Fruit fly (Drosophila melanogaster) whole organism, wandering third instar larva: Measurements from ENCODE around the gene Mps1.

ENCODE experiments used
- CrebA ChIP-seq: fragments of 200-800 bp; sonication (Bioruptor generic); optimal IDR thresholded peaks from 2 replicates; lab custom pipeline; 2016; ENCODE audit warnings: missing biosample characterization, mild to moderate bottlenecking, missing genetic modification characterization, borderline replicate concordance
- Myc ChIP-seq: fragments of >200 bp; optimal IDR thresholded peaks from 2 replicates; lab custom pipeline; 2017
- ey ChIP-seq: fragments of 200-800 bp; sonication (Bioruptor generic); optimal IDR thresholded peaks from 2 replicates; lab custom pipeline; 2016; ENCODE audit warnings: missing biosample characterization, missing genetic modification characterization
- fru ChIP-seq: fragments of 200-800 bp; sonication (Bioruptor generic); optimal IDR thresholded peaks from 3 replicates; lab custom pipeline; 2016; ENCODE audit warnings: missing biosample characterization, mild to moderate bottlenecking, missing genetic modification characterization
- h ChIP-seq: fragments of 200-800 bp; sonication (Bioruptor generic); optimal IDR thresholded peaks from 3 replicates; lab custom pipeline; 2016; ENCODE audit warnings: missing biosample characterization, mild to moderate bottlenecking, missing genetic modification characterization
- pan ChIP-seq: fragments of >200 bp; optimal IDR thresholded peaks from 2 replicates; lab custom pipeline; 2017
- psq ChIP-seq: fragments of 200-800 bp; sonication (Bioruptor generic); optimal IDR thresholded peaks from 3 replicates; lab custom pipeline; 2017; ENCODE audit warnings: missing biosample characterization, mild to moderate bottlenecking, missing genetic modification characterization, moderate library complexity
- rgr ChIP-seq: fragments of 200-800 bp; sonication (Bioruptor generic); optimal IDR thresholded peaks from 3 replicates; lab custom pipeline; 2016; ENCODE audit warnings: missing biosample characterization, mild to moderate bottlenecking, missing genetic modification characterization
- sv ChIP-seq: fragments of 200-800 bp; sonication (Bioruptor generic); optimal IDR thresholded peaks from 3 replicates; lab custom pipeline; 2016; ENCODE audit warnings: missing biosample characterization, missing genetic modification characterization

- TF ChIP-seq ey (GFP tag; lab: Kevin White, UChicago) (no peak), psq (GFP tag; lab: Kevin White, UChicago) (no peak), fru (GFP tag; lab: Kevin White, UChicago) (no peak), pan (lab: Kevin White, UChicago) (no peak), CrebA (no peak), Myc (lab: Kevin White, UChicago) (no peak), rgr (GFP tag; lab: Kevin White, UChicago) (no peak), sv (GFP tag; lab: Kevin White, UChicago) (no peak), h (GFP tag; lab: Kevin White, UChicago) (no peak)
Measured at dm6 chr3R:17709623-17710145, 38.6 kb downstream of the Mps1 start.
